Fruit fly (Drosophila melanogaster) whole organism, wandering third instar larva: ENCODE data around the gene CG32110.
A peak's percentile ranks its signal among the peaks of the same experiment; 100 is the strongest.

ENCODE experiments used
- Abd-B ChIP-seq: fragments of >200 bp; optimal IDR thresholded peaks from 2 replicates; lab custom pipeline; 2017; ENCODE audit warnings: missing biosample characterization, missing genetic modification characterization
- CG9705 ChIP-seq: fragments of 200-800 bp; sonication (Bioruptor generic); optimal IDR thresholded peaks from 2 replicates; lab custom pipeline; 2018; ENCODE audit warnings: missing biosample characterization, mild to moderate bottlenecking, missing genetic modification characterization
- CrebA ChIP-seq: fragments of 200-800 bp; sonication (Bioruptor generic); optimal IDR thresholded peaks from 2 replicates; lab custom pipeline; 2016; ENCODE audit warnings: missing biosample characterization, mild to moderate bottlenecking, missing genetic modification characterization, borderline replicate concordance
- Dfd ChIP-seq: fragments of >200 bp; optimal IDR thresholded peaks from 2 replicates; lab custom pipeline; 2017; ENCODE audit warnings: missing biosample characterization, missing genetic modification characterization
- Dif ChIP-seq: fragments of 200-275, 200-300 bp; sonication (Bioruptor generic); optimal IDR thresholded peaks from 2 replicates; lab custom pipeline; 2018; ENCODE audit warnings: missing biosample characterization, missing genetic modification characterization; ENCODE audit not compliant: partially characterized antibody
- GATAd ChIP-seq: sonication (Bioruptor generic); optimal IDR thresholded peaks from 2 replicates; lab custom pipeline; 2016; ENCODE audit warnings: missing biosample characterization, missing genetic modification characterization
- HLH106 ChIP-seq: fragments of 200-800 bp; optimal IDR thresholded peaks from 3 replicates; lab custom pipeline; 2019; ENCODE audit warnings: missing biosample characterization, mild to moderate bottlenecking, missing genetic modification characterization, moderate library complexity
- Hnf4 ChIP-seq: fragments of 200-800 bp; sonication (Bioruptor generic); optimal IDR thresholded peaks from 2 replicates; lab custom pipeline; 2016; ENCODE audit warnings: missing biosample characterization, mild to moderate bottlenecking, missing genetic modification characterization
- Hr78 ChIP-seq: fragments of >200 bp; optimal IDR thresholded peaks from 2 replicates; lab custom pipeline; 2017; ENCODE audit warnings: missing biosample characterization, missing genetic modification characterization
- Hr83 ChIP-seq: fragments of 200-300 bp; sonication (Bioruptor generic); optimal IDR thresholded peaks from 2 replicates; lab custom pipeline; 2016; ENCODE audit warnings: missing biosample characterization, mild to moderate bottlenecking, missing genetic modification characterization, moderate library complexity; ENCODE audit not compliant: poor library complexity, severe bottlenecking
- Mio ChIP-seq: sonication (Bioruptor generic); optimal IDR thresholded peaks from 2 replicates; lab custom pipeline; 2016; ENCODE audit warnings: missing biosample characterization, missing genetic modification characterization
- Myc ChIP-seq: fragments of >200 bp; optimal IDR thresholded peaks from 2 replicates; lab custom pipeline; 2017
- N ChIP-seq: fragments of >200 bp; optimal IDR thresholded peaks from 2 replicates; lab custom pipeline; 2018; ENCODE audit warnings: missing biosample characterization, missing external identifiers, missing genetic modification characterization
- OdsH ChIP-seq: fragments of 200-800 bp; sonication (Bioruptor generic); optimal IDR thresholded peaks from 2 replicates; lab custom pipeline; 2016; ENCODE audit warnings: missing biosample characterization, mild to moderate bottlenecking, missing genetic modification characterization
- Rel ChIP-seq, 2 experiments: fragments of 200-800 bp; sonication (Bioruptor generic) in 1 of 2; optimal IDR thresholded peaks; 2 replicates in 1 of 2; 3 replicates in 1 of 2; lab custom pipeline; 2016 to 2019; ENCODE audit warnings: mild to moderate bottlenecking in 2 of 2, missing biosample characterization in 2 of 2, missing genetic modification characterization in 2 of 2, moderate library complexity in 1 of 2
- Sp1 ChIP-seq: fragments of 200-800 bp; sonication (Bioruptor generic); optimal IDR thresholded peaks from 3 replicates; lab custom pipeline; 2019; ENCODE audit warnings: missing biosample characterization, mild to moderate bottlenecking, missing genetic modification characterization, moderate library complexity
- Vsx2 ChIP-seq: fragments of 200-300, 225-300 bp; sonication (Bioruptor generic); optimal IDR thresholded peaks from 2 replicates; lab custom pipeline; 2018; ENCODE audit warnings: missing biosample characterization, missing genetic modification characterization; ENCODE audit not compliant: partially characterized antibody
- br ChIP-seq: fragments of 200-800 bp; sonication (Bioruptor generic); optimal IDR thresholded peaks from 2 replicates; lab custom pipeline; 2016; ENCODE audit warnings: missing biosample characterization, missing genetic modification characterization
- brk ChIP-seq: fragments of 200-800 bp; sonication (Bioruptor generic); optimal IDR thresholded peaks from 2 replicates; lab custom pipeline; 2016; ENCODE audit warnings: missing biosample characterization, mild to moderate bottlenecking, missing genetic modification characterization
- dmrt93B ChIP-seq: fragments of 200-800 bp; sonication (Bioruptor generic); optimal IDR thresholded peaks from 2 replicates; lab custom pipeline; 2018; ENCODE audit warnings: missing biosample characterization, mild to moderate bottlenecking, missing genetic modification characterization
- dsf ChIP-seq: sonication (Bioruptor generic); optimal IDR thresholded peaks from 2 replicates; lab custom pipeline; 2016; ENCODE audit warnings: missing biosample characterization, missing genetic modification characterization, borderline replicate concordance
- ey ChIP-seq: fragments of 200-800 bp; sonication (Bioruptor generic); optimal IDR thresholded peaks from 2 replicates; lab custom pipeline; 2016; ENCODE audit warnings: missing biosample characterization, missing genetic modification characterization
- foxo ChIP-seq, 2 experiments: fragments of 200-800 bp; sonication (Bioruptor generic); optimal IDR thresholded peaks; 2 replicates in 1 of 2; 3 replicates in 1 of 2; lab custom pipeline; 2016 to 2017; ENCODE audit warnings: missing biosample characterization in 2 of 2, missing genetic modification characterization in 2 of 2
- fru ChIP-seq: fragments of 200-800 bp; sonication (Bioruptor generic); optimal IDR thresholded peaks from 3 replicates; lab custom pipeline; 2016; ENCODE audit warnings: missing biosample characterization, mild to moderate bottlenecking, missing genetic modification characterization
- h ChIP-seq: fragments of 200-800 bp; sonication (Bioruptor generic); optimal IDR thresholded peaks from 3 replicates; lab custom pipeline; 2016; ENCODE audit warnings: missing biosample characterization, mild to moderate bottlenecking, missing genetic modification characterization
- jim ChIP-seq: fragments of 175-275, 200-325 bp; sonication (Bioruptor generic); optimal IDR thresholded peaks from 2 replicates; lab custom pipeline; 2016; ENCODE audit warnings: missing biosample characterization, mild to moderate bottlenecking, missing genetic modification characterization
- lola ChIP-seq: fragments of >200 bp; optimal IDR thresholded peaks from 2 replicates; lab custom pipeline; 2017; ENCODE audit warnings: missing biosample characterization, missing genetic modification characterization
- pan ChIP-seq: fragments of >200 bp; optimal IDR thresholded peaks from 2 replicates; lab custom pipeline; 2017
- psq ChIP-seq: fragments of 200-800 bp; sonication (Bioruptor generic); optimal IDR thresholded peaks from 3 replicates; lab custom pipeline; 2017; ENCODE audit warnings: missing biosample characterization, mild to moderate bottlenecking, missing genetic modification characterization, moderate library complexity
- rgr ChIP-seq: fragments of 200-800 bp; sonication (Bioruptor generic); optimal IDR thresholded peaks from 3 replicates; lab custom pipeline; 2016; ENCODE audit warnings: missing biosample characterization, mild to moderate bottlenecking, missing genetic modification characterization
- sv ChIP-seq: fragments of 200-800 bp; sonication (Bioruptor generic); optimal IDR thresholded peaks from 3 replicates; lab custom pipeline; 2016; ENCODE audit warnings: missing biosample characterization, missing genetic modification characterization
- tai ChIP-seq: sonication (Bioruptor generic); optimal IDR thresholded peaks from 2 replicates; lab custom pipeline; 2016; ENCODE audit warnings: missing biosample characterization, missing genetic modification characterization
- woc ChIP-seq: sonication (Bioruptor generic); optimal IDR thresholded peaks from 2 replicates; lab custom pipeline; 2016; ENCODE audit warnings: missing biosample characterization, mild to moderate bottlenecking, missing genetic modification characterization

Gene CG32110

DNA sequence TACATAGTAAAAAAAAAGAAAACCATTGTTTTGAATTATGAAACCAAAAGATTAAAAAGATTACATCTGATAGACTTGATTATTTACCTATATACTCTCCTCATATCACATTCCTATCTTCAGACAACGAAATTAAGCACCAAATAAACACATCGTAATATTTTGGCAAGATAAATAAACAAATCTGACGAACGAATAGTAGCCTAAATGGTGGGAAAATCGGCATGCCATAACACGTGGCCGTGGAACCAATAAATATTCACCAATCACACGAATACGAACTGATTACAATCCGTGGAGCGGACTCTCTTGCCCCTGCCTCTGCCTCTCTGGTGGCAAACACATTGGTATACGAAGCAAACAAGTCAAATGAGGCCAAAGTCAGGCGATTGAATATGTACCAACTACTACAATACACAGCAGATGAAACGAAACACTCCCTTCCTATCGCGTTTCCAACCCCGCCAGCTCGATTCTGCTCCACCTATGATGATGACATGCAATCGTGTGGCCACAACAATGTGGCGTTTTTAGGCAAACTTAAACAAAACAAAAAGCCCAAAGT, 12.4 kb upstream of the CG32110 start:
- no peak for TF ChIP-seq foxo (GFP tag; optimal IDR thresholded peaks at IDR 0.05; lab: Kevin White, UChicago)
- no peak for TF ChIP-seq CG9705 (GFP tag; lab: Kevin White, UChicago)
- TF ChIP-seq h, result no peak
- TF ChIP-seq Hnf4 (GFP tag; lab: Kevin White, UChicago), result no peak
- TF ChIP-seq fru, result no peak
- TF ChIP-seq psq, result no peak
- no peak for TF ChIP-seq Rel (GFP tag; optimal IDR thresholded peaks at IDR 0.05; lab: Kevin White, UChicago)
- no peak for TF ChIP-seq Rel (tag; optimal IDR thresholded peaks at IDR 0.05; lab: Kevin White, UChicago)
- no peak for TF ChIP-seq lola (GFP tag; lab: Kevin White, UChicago)
- TF ChIP-seq pan, result no peak
- TF ChIP-seq dmrt93B (GFP tag; lab: Kevin White, UChicago), result no peak
- TF ChIP-seq CrebA (GFP tag; lab: Kevin White, UChicago), result no peak
- TF ChIP-seq br, result no peak
- no peak for TF ChIP-seq Sp1
- TF ChIP-seq rgr (GFP tag; lab: Kevin White, UChicago), result no peak
- TF ChIP-seq OdsH (GFP tag; lab: Kevin White, UChicago), result no peak
- no peak for TF ChIP-seq jim
- no peak for TF ChIP-seq Hr83
- no peak for TF ChIP-seq Abd-B (GFP tag; lab: Kevin White, UChicago)

DNA sequence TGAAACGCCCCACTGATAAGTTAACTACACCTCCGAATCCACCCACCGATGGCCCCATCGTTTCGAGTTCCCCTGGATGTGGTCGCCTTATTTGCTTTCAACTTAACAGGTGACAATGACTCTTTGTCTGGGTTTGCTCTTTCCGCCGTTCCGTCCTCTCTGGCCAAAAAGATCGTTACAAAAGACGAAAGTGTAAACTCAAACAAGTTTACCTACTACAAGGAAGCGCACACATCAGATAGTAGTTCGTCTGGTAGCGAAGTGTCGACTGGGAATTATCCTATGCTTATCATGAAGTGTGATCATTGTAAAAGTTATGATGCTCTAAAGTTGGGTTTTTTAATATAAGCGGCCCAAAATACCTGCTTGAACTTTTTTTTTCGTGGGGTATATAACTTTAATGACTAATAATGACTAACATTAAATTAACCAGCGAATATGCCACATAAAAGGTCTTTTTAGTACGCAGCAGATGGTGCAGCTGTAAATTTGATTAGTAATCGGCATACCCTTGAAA, 9.7 kb upstream of the CG32110 start:
- TF ChIP-seq br (peak; percentile 8), sv (GFP tag; lab: Kevin White, UChicago) (no peak), Sp1 (peak; percentile 3), h (peak; percentile 16), Hr78 (GFP tag; lab: Kevin White, UChicago) (no peak), OdsH (GFP tag; lab: Kevin White, UChicago) (no peak), foxo (GFP tag; optimal IDR thresholded peaks at IDR 0.05; lab: Kevin White, UChicago) (no peak), N (no peak), fru (peak; percentile 54), Dfd (GFP tag; lab: Kevin White, UChicago) (no peak), psq (peak; percentile 20)

DNA sequence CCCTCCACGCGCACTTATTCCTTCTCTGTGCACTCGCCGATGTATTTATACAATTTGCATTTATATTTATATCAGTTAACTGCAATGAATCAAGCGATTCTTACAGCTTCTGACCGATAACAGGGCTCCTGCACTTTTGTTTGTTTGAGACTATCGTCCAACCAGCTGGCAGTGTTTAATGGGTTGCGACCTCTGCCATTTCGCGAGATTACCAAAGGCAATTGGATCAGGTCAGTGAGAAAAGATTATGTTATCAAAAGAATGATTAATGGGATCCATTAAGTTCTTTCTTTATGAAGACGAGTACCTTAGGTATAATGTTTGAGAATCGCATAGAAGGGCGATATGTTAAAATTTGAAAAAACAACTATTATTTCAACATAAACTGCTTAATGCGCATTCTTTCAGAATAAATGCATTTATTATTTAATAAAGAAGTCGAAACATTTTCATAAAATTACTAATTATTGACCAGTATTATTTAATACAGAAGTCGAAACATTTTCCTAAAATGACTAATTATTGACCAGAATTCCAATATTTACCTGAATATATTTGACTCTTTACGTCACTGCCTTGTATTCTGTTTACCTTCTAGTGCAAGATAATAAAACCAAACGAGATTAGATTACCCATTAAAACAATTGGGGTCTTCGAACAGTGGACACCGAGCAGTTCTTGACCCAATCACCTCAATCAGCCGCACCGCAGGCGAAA, 8.9 kb upstream of the CG32110 start:
- TF ChIP-seq CrebA (GFP tag; lab: Kevin White, UChicago) (no peak), tai (GFP tag; lab: Kevin White, UChicago) (no peak), sv (GFP tag; lab: Kevin White, UChicago) (no peak), Vsx2 (no peak), Dif (GFP tag; lab: Kevin White, UChicago) (no peak), Myc (lab: Kevin White, UChicago) (no peak), Hr78 (GFP tag; lab: Kevin White, UChicago) (no peak), psq (no peak), rgr (GFP tag; lab: Kevin White, UChicago) (no peak), HLH106 (tag; lab: Kevin White, UChicago) (no peak), Hnf4 (GFP tag; lab: Kevin White, UChicago) (no peak), foxo (GFP tag; optimal IDR thresholded peaks at IDR 0.05; lab: Kevin White, UChicago) (no peak), Rel (GFP tag; optimal IDR thresholded peaks at IDR 0.05; lab: Kevin White, UChicago) (no peak), Rel (tag; optimal IDR thresholded peaks at IDR 0.05; lab: Kevin White, UChicago) (no peak), woc (GFP tag; lab: Kevin White, UChicago) (no peak), br (no peak), GATAd (no peak), dsf (GFP tag; lab: Kevin White, UChicago) (no peak)

DNA sequence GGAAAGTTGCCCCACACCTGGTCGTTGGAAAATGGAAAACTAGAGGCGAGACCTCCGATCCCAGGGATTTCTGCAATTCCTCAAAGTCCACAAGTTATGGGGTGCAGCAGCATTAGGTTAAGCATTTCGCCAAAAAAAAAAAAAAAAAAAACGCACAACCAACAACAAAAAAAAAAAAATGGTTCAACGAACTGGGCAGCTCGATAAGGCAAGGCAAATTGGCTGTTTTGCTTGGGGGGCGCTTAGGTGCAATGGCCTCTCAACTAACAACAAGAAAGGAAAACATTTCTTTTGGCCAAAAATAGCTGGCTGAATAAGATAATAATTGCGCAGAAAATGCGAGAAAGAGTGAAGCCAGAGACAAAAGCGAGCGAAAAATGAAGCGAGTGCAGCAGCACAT, 8.4 kb upstream of the CG32110 start:
- no peak for TF ChIP-seq ey
- peak; percentile 60 for TF ChIP-seq Vsx2

DNA sequence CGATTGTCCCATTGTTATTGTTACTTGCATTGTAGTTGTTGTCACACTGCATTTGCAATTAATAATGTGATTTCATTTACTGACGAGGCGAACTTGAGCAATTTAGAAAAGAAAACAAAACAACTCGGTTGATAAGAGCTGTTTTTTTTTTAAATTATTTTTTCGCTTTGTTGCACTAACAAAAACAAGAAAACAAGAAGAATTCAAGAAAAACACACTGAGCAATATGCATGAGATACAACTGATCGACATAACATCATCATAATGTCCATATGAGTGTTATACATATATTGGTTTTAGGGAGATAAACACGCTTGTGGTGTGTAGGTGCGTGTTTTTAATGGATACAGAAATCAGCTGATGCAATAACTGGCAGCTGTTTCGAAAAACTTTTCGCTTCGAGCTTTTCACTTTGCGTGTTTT, 6.1 kb upstream of the CG32110 start:
- TF ChIP-seq OdsH (GFP tag; lab: Kevin White, UChicago) (peak; percentile 11), sv (GFP tag; lab: Kevin White, UChicago) (no peak), Hr83 (peak; percentile 23), Mio (GFP tag; lab: Kevin White, UChicago) (no peak), dmrt93B (GFP tag; lab: Kevin White, UChicago) (no peak), fru (peak; percentile 5), Sp1 (peak; percentile 2), woc (GFP tag; lab: Kevin White, UChicago) (peak; percentile 20), rgr (GFP tag; lab: Kevin White, UChicago) (peak; percentile 39), lola (GFP tag; lab: Kevin White, UChicago) (no peak), N (no peak), h (peak; percentile 26), psq (no peak), Dfd (GFP tag; lab: Kevin White, UChicago) (no peak), CrebA (GFP tag; lab: Kevin White, UChicago) (no peak), Rel (GFP tag; optimal IDR thresholded peaks at IDR 0.05; lab: Kevin White, UChicago) (no peak), Rel (tag; optimal IDR thresholded peaks at IDR 0.05; lab: Kevin White, UChicago) (peak; percentile 37), brk (GFP tag; lab: Kevin White, UChicago) (no peak), pan (no peak), Hnf4 (GFP tag; lab: Kevin White, UChicago) (no peak)
